Worm (Caenorhabditis elegans) whole organism, L4/young adult: Measurements from ENCODE around the gene C15F1.8.

Experiments
- W03F9.2 ChIP-seq: fragments of 150-350 bp; optimal IDR thresholded peaks from 2 replicates; lab custom pipeline; 2014; ENCODE audit warnings: missing biosample characterization, missing genetic modification characterization
- dao-5 ChIP-seq: sonication (generic microtip); optimal IDR thresholded peaks from 2 replicates; lab custom pipeline; 2016; ENCODE audit warnings: missing genotype, missing genetic modification characterization, moderate library complexity, missing compliant biosample characterization
- him-1 ChIP-seq: sonication (generic microtip); optimal IDR thresholded peaks from 2 replicates; lab custom pipeline; 2016; ENCODE audit warnings: missing genotype, missing genetic modification reagents, missing genetic modification characterization, missing compliant biosample characterization

DNA sequence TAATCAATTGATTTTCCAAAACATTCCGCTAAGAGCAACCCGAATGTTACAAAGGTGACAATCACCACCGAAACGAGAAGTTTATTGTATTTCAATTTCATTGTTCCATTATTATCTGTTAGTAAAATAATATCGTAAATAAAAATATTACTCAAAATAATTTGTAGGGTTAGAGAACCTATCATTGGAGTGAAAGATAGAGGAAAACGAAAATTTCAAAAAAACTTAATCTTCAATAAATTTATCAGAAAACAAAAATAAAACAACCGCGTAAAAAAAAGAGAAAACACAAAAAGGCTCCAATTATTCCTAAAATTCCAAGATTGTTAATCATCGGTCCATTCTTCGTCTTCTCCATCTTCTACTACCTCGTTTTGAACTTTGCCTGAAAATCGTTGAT lies 12.1 kb downstream of the C15F1.8 start, which contains the start of gene tra-2:
- TF ChIP-seq him-1 = no peak
- no peak for TF ChIP-seq dao-5
- TF ChIP-seq W03F9.2 (tag; lab: Kevin White, UChicago) = no peak
